Worm (Caenorhabditis elegans) whole organism, L1 larva: ENCODE results near the gene F14D7.1.

ENCODE experiments used
- C34B4.2 ChIP-seq: sonication (generic microtip); optimal IDR thresholded peaks from 2 replicates; lab custom pipeline; 2017; ENCODE audit warnings: mild to moderate bottlenecking, missing genetic modification characterization, missing compliant biosample characterization
- aly-2 ChIP-seq: fragments of 150-350 bp; optimal IDR thresholded peaks from 2 replicates; lab custom pipeline; 2014; ENCODE audit warnings: missing biosample characterization, missing genetic modification characterization
- ceh-8 ChIP-seq: fragments of 200-800 bp; sonication (Bioruptor generic); optimal IDR thresholded peaks from 2 replicates; lab custom pipeline; 2018; ENCODE audit warnings: mild to moderate bottlenecking, missing genetic modification characterization, moderate library complexity, missing compliant biosample characterization
- ceh-90 ChIP-seq: sonication (generic microtip); optimal IDR thresholded peaks from 2 replicates; lab custom pipeline; 2016; ENCODE audit warnings: missing genetic modification characterization, missing compliant biosample characterization
- dpl-1 ChIP-seq, 3 experiments: fragments of 150-350 bp in 2 of 3; sonication (generic microtip) in 1 of 3; optimal IDR thresholded peaks; 2 replicates each; lab custom pipeline; 2014 to 2017; ENCODE audit warnings: missing biosample characterization in 3 of 3, missing genetic modification characterization in 3 of 3, missing genetic modification reagents in 3 of 3
- dsc-1 ChIP-seq: sonication (generic microtip); optimal IDR thresholded peaks from 2 replicates; lab custom pipeline; 2016; ENCODE audit warnings: mild to moderate bottlenecking, missing genetic modification characterization, missing compliant biosample characterization
- efl-1 ChIP-seq, 4 experiments: fragments of 150-350 bp; optimal IDR thresholded peaks in 3 of 4; peaks in 1 of 4; 1 replicate in 1 of 4; 2 replicates in 3 of 4; lab custom pipeline; 2014; ENCODE audit warnings: missing biosample characterization in 2 of 4, missing genetic modification characterization in 2 of 4, missing genetic modification reagents in 2 of 4
- fkh-4 ChIP-seq: sonication (generic microtip); optimal IDR thresholded peaks from 2 replicates; lab custom pipeline; 2016; ENCODE audit warnings: missing compliant biosample characterization, missing genetic modification characterization, borderline replicate concordance
- grh-1 ChIP-seq: fragments of 200-800 bp; sonication (Bioruptor generic); IDR thresholded peaks from 2 replicates; pipeline ENCODE4 v1.3.6; 2022; ENCODE audit warnings: missing genetic modification reagents, missing genetic modification characterization, missing compliant biosample characterization
- hlh-17 ChIP-seq: fragments of 200-800 bp; sonication (Bioruptor generic); optimal IDR thresholded peaks from 2 replicates; lab custom pipeline; 2018; ENCODE audit warnings: missing genetic modification characterization, mild to moderate bottlenecking, missing compliant biosample characterization, moderate library complexity, borderline replicate concordance
- hlh-4 ChIP-seq: sonication (generic microtip); optimal IDR thresholded peaks from 2 replicates; lab custom pipeline; 2016; ENCODE audit warnings: mild to moderate bottlenecking, missing genetic modification characterization, missing compliant biosample characterization
- hpl-2 ChIP-seq: fragments of 150-350 bp; optimal IDR thresholded peaks from 2 replicates; lab custom pipeline; 2014; ENCODE audit warnings: missing biosample characterization, missing genetic modification reagents, missing genetic modification characterization
- isw-1 ChIP-seq: fragments of 200-800 bp; sonication (Bioruptor generic); IDR thresholded peaks from 2 replicates; pipeline ENCODE4 v1.3.6; 2022; ENCODE audit warnings: missing genetic modification characterization, missing compliant biosample characterization
- lin-13 ChIP-seq: fragments of 150-350 bp; optimal IDR thresholded peaks from 2 replicates; lab custom pipeline; 2014; ENCODE audit warnings: missing biosample characterization, missing genetic modification reagents, missing genetic modification characterization
- mdl-1 ChIP-seq, 2 experiments: fragments of 150-350 bp; optimal IDR thresholded peaks; 2 replicates each; lab custom pipeline; 2014 to 2017; ENCODE audit warnings: missing biosample characterization in 2 of 2, missing genetic modification characterization in 2 of 2, inconsistent platforms in 1 of 2
- nhr-20 ChIP-seq: sonication (generic microtip); optimal IDR thresholded peaks from 2 replicates; lab custom pipeline; 2016; ENCODE audit warnings: mild to moderate bottlenecking, missing genetic modification characterization, missing compliant biosample characterization
- nhr-28 ChIP-seq: fragments of 150-350 bp; optimal IDR thresholded peaks from 2 replicates; lab custom pipeline; 2014; ENCODE audit warnings: missing biosample characterization, missing genetic modification characterization
- nhr-71 ChIP-seq: sonication (generic microtip); optimal IDR thresholded peaks from 2 replicates; lab custom pipeline; 2016; ENCODE audit warnings: mild to moderate bottlenecking, missing genetic modification characterization, moderate library complexity, missing compliant biosample characterization
- nhr-77 ChIP-seq: fragments of 150-350 bp; optimal IDR thresholded peaks from 2 replicates; lab custom pipeline; 2014; ENCODE audit warnings: missing biosample characterization, missing genetic modification characterization
- pqm-1 ChIP-seq: sonication (generic microtip); optimal IDR thresholded peaks from 3 replicates; lab custom pipeline; 2017; ENCODE audit warnings: missing biosample characterization, missing genetic modification characterization
- rnt-1 ChIP-seq: sonication (generic microtip); optimal IDR thresholded peaks from 2 replicates; lab custom pipeline; 2016; ENCODE audit warnings: mild to moderate bottlenecking, missing genetic modification characterization, moderate library complexity, missing compliant biosample characterization
- skn-1 ChIP-seq: fragments of 150-350 bp; optimal IDR thresholded peaks from 2 replicates; lab custom pipeline; 2014; ENCODE audit warnings: missing biosample characterization, missing genetic modification characterization
- snpc-4 ChIP-seq: fragments of 150-350 bp; optimal IDR thresholded peaks from 2 replicates; lab custom pipeline; 2014; ENCODE audit warnings: missing biosample characterization, missing genetic modification characterization
- sptf-1 ChIP-seq: fragments of 150-350 bp; optimal IDR thresholded peaks from 2 replicates; lab custom pipeline; 2014; ENCODE audit warnings: missing biosample characterization, missing genetic modification characterization
- tlp-1 ChIP-seq: fragments of 150-350 bp; optimal IDR thresholded peaks from 2 replicates; lab custom pipeline; 2014; ENCODE audit warnings: missing biosample characterization, missing genetic modification characterization
- unc-86 ChIP-seq: sonication (generic microtip); optimal IDR thresholded peaks from 2 replicates; lab custom pipeline; 2016; ENCODE audit warnings: missing genetic modification characterization, missing compliant biosample characterization
- xbp-1 ChIP-seq: sonication (generic microtip); optimal IDR thresholded peaks from 2 replicates; lab custom pipeline; 2016; ENCODE audit warnings: missing genetic modification characterization, missing compliant biosample characterization
- ztf-4 ChIP-seq: fragments of 150-350 bp; optimal IDR thresholded peaks from 2 replicates; lab custom pipeline; 2014; ENCODE audit warnings: missing biosample characterization, missing genetic modification characterization

The F14D7.1 gene

DNA sequence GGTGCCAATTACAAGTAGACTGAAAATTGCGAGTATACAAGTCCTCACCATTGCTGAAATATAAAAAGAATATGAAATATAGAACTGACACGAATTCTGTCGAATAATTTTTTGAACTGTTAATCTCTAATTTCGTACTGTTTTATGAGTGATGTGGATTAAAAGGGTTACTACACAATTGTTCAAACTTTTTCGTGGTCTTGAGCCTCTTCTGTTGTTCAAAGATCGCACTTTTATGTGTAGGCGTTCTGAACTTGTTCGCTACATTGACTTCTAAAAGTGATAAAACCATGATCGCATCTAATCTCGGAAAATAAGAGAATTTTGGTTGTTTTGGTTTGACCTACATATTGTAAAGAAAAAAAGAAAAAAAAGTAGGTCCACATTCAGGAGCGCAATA, 41.2 kb downstream of the F14D7.1 start, which contains the start of gene K02E11.4:
Gene K02E11.4 (minus strand): TSS at position 101 of the 400 bp plus-strand sequence.
- TF ChIP-seq snpc-4 = no peak
- no peak for TF ChIP-seq C34B4.2 (tag; lab: Kevin White, UChicago)
- no peak for TF ChIP-seq hpl-2 (GFP tag; lab: Kevin White, UChicago)
- no peak for TF ChIP-seq skn-1 (tag; lab: Kevin White, UChicago)
- no peak for TF ChIP-seq isw-1 (GFP tag; lab: Robert Waterston, UW)
- no peak for TF ChIP-seq tlp-1
- no peak for TF ChIP-seq hlh-17 (GFP tag; lab: Kevin White, UChicago)
- TF ChIP-seq nhr-77 (tag; lab: Kevin White, UChicago) = no peak
- no peak for TF ChIP-seq lin-13 (GFP tag; lab: Kevin White, UChicago)
- no peak for TF ChIP-seq fkh-4 (tag; lab: Kevin White, UChicago)
- no peak for TF ChIP-seq ceh-90 (tag; lab: Kevin White, UChicago)
- no peak for TF ChIP-seq nhr-71 (tag; lab: Kevin White, UChicago)
- TF ChIP-seq grh-1 (GFP tag; lab: Robert Waterston, UW) = no peak
- TF ChIP-seq aly-2 = no peak
- no peak for TF ChIP-seq sptf-1 (tag; lab: Kevin White, UChicago)
- TF ChIP-seq pqm-1 = no peak
- no peak for TF ChIP-seq ztf-4 (tag; lab: Kevin White, UChicago)
- no peak for TF ChIP-seq ceh-8 (GFP tag; lab: Kevin White, UChicago)
- no peak for TF ChIP-seq dpl-1 (GFP tag; optimal IDR thresholded peaks at IDR 0.05; lab: Kevin White, UChicago)
- no peak for TF ChIP-seq dsc-1

DNA sequence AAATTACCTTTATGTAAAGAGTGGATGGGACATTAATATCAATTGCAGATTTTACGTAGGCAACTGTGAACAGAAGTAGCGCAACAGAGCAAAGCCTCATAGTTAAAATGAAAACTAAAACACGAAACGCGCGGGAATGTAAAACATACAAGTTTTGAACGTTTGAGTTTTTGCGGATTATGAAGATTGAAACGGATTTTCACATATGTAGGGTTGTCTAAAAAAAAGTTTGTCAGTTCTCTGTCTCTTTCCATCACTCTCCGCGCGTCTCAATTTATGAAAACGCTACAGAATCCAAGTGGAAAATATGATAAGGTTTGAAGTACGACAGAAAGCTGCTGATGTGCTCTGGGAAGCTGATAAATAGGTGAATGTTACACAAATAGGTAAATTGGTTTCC, 42.5 kb downstream of the F14D7.1 start, which contains the start of gene K02E11.3:
Gene K02E11.3 (minus strand): TSS at position 101 of the 400 bp plus-strand sequence.
- TF ChIP-seq efl-1 (optimal IDR thresholded peaks at IDR 0.05; lab: Kevin White, UChicago) = no peak
- peak in 1 of 2 experiments; percentile 31 for TF ChIP-seq efl-1 (GFP tag; optimal IDR thresholded peaks at IDR 0.05 in 1 of 2; lab: Kevin White, UChicago)
- no peak for TF ChIP-seq nhr-20 (tag; lab: Kevin White, UChicago)

DNA sequence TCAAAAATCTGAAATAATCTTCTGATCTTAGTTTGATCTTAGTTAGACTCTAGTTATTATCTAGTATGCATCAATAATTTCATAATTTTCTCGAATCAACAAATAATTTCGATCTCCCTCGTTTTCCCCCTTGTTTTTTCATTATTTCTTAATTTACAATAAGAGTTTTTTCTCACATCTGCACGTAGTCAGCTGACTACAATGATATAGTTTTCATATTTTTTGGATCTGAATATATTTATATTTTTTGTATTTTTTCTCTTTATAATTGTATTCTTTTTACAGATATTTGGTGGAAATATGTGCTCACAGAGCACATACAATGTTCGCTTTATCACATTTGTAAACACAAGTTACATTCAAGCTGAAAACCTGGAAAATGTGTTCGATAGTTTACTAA, 45.4 kb downstream of the F14D7.1 start, which contains the start of gene sre-7:
Gene sre-7 (plus strand): TSS at position 301 of the 400 bp plus-strand sequence.
- no peak for TF ChIP-seq nhr-28 (tag; lab: Kevin White, UChicago)
- no peak for TF ChIP-seq xbp-1 (tag; lab: Kevin White, UChicago)
- TF ChIP-seq hlh-4 (tag; lab: Kevin White, UChicago) = no peak
- TF ChIP-seq hlh-17 (GFP tag; lab: Kevin White, UChicago) = no peak
- no peak for TF ChIP-seq mdl-1 (tag; optimal IDR thresholded peaks at IDR 0.05; lab: Kevin White, UChicago)
- TF ChIP-seq rnt-1 (tag; lab: Kevin White, UChicago) = no peak
- no peak for TF ChIP-seq unc-86 (tag; lab: Kevin White, UChicago)

DNA sequence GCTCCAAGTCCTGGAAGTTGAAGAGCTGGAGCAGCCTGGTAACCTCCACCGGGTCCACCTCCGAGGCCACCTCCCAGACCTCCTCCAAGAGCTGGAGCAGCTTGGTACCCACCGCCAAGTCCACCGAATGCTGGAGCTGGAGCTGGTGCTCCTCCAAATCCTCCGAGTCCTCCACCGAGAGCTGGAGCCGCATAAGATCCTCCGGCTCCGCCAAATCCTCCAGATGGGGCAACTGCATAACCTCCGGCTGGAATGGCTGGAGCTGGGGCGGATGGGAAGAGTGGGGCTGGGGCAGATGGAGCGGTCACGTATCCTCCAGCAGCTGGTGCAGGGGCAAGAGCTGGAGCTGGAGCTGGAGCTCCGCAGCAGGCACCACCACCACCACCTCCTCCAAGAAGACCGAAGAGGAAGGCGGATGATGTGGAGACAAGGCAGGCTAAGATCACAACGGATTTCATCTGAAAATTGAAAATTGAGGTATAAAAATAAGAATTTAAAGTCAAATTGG, 48.5 kb downstream of the F14D7.1 start, which contains the start of gene K02E11.10:
Gene K02E11.10 (minus strand): TSS at position 458 of the 508 bp plus-strand sequence.
- TF ChIP-seq ceh-8 (GFP tag; lab: Kevin White, UChicago) (peak; percentile 25), nhr-77 (tag; lab: Kevin White, UChicago) (no peak), nhr-28 (tag; lab: Kevin White, UChicago) (no peak), hlh-17 (GFP tag; lab: Kevin White, UChicago) (no peak)
- TF ChIP-seq, all 84 proteins: peak for 1
